Fruit fly (Drosophila melanogaster) whole organism, embryonic: ENCODE data around the gene HP5.

Experiments
- ATbp ChIP-seq: fragments of 200-800 bp; sonication (Bioruptor generic); optimal IDR thresholded peaks from 2 replicates; lab custom pipeline; 2017; ENCODE audit warnings: missing biosample characterization, mild to moderate bottlenecking, missing genetic modification characterization, missing genetic modification reagents
- CG10543 ChIP-seq: fragments of 200-800 bp; sonication (Bioruptor generic); optimal IDR thresholded peaks from 3 replicates; lab custom pipeline; 2017; ENCODE audit warnings: missing biosample characterization, mild to moderate bottlenecking, missing genetic modification characterization, moderate library complexity
- CG11504 ChIP-seq: fragments of 200-800 bp; sonication (Bioruptor generic); optimal IDR thresholded peaks from 3 replicates; lab custom pipeline; 2019; ENCODE audit warnings: missing biosample characterization, mild to moderate bottlenecking, missing genetic modification characterization, moderate library complexity
- CG12155 ChIP-seq: fragments of 200-800 bp; sonication (Bioruptor generic); optimal IDR thresholded peaks from 3 replicates; lab custom pipeline; 2016; ENCODE audit warnings: missing biosample characterization, missing genetic modification characterization
- CG1603 ChIP-seq: fragments of 200-800 bp; sonication (Bioruptor generic); optimal IDR thresholded peaks from 2 replicates; lab custom pipeline; 2019; ENCODE audit warnings: missing biosample characterization, mild to moderate bottlenecking, missing genetic modification characterization, moderate library complexity
- CG1647 ChIP-seq: fragments of 200-800 bp; sonication (Bioruptor generic); optimal IDR thresholded peaks from 3 replicates; lab custom pipeline; 2016; ENCODE audit warnings: missing biosample characterization, missing genetic modification characterization
- CG17359 ChIP-seq: fragments of 200-800 bp; sonication (Bioruptor generic); optimal IDR thresholded peaks from 3 replicates; lab custom pipeline; 2018; ENCODE audit warnings: missing biosample characterization, mild to moderate bottlenecking, missing genetic modification characterization, moderate library complexity
- CG2116 ChIP-seq: fragments of 200-800 bp; sonication (Bioruptor generic); optimal IDR thresholded peaks from 3 replicates; lab custom pipeline; 2018; ENCODE audit warnings: missing biosample characterization, mild to moderate bottlenecking, missing genetic modification characterization
- CG2199 ChIP-seq: fragments of 200-800 bp; sonication (Bioruptor generic); IDR thresholded peaks from 3 replicates; pipeline ENCODE4 v1.3.6; 2022; ENCODE audit warnings: missing biosample characterization, missing genetic modification characterization
- CG2202 ChIP-seq: fragments of 200-800 bp; sonication (Bioruptor generic); optimal IDR thresholded peaks from 2 replicates; lab custom pipeline; 2018; ENCODE audit warnings: missing biosample characterization, mild to moderate bottlenecking, missing genetic modification characterization
- CG33213 ChIP-seq: fragments of 200-800 bp; sonication (Bioruptor generic); optimal IDR thresholded peaks from 3 replicates; lab custom pipeline; 2016; ENCODE audit warnings: missing biosample characterization, missing genetic modification characterization
- CG4424 ChIP-seq: fragments of 200-800 bp; sonication (Bioruptor generic); optimal IDR thresholded peaks from 3 replicates; lab custom pipeline; 2016; ENCODE audit warnings: missing biosample characterization, missing genetic modification characterization
- CG7372 ChIP-seq: fragments of 200-800 bp; sonication (Bioruptor generic); IDR thresholded peaks from 2 replicates; pipeline ENCODE4 v1.3.6; 2022; ENCODE audit warnings: missing biosample characterization, missing genetic modification characterization
- CG8281 ChIP-seq: fragments of 200-800 bp; sonication (Bioruptor generic); optimal IDR thresholded peaks from 2 replicates; lab custom pipeline; 2018; ENCODE audit warnings: missing biosample characterization, mild to moderate bottlenecking, missing genetic modification characterization, moderate library complexity
- Camta ChIP-seq: fragments of 200-800 bp; sonication (Bioruptor generic); optimal IDR thresholded peaks from 2 replicates; lab custom pipeline; 2016; ENCODE audit warnings: missing biosample characterization, missing genetic modification characterization
- Deaf1 ChIP-seq: fragments of 200-800 bp; optimal IDR thresholded peaks from 3 replicates; lab custom pipeline; 2019; ENCODE audit warnings: missing biosample characterization, mild to moderate bottlenecking, missing genetic modification characterization, moderate library complexity
- Drgx ChIP-seq: fragments of 200-800 bp; sonication (Bioruptor generic); IDR thresholded peaks from 2 replicates; pipeline ENCODE4 v1.3.6; 2022; ENCODE audit warnings: missing biosample characterization, missing genetic modification characterization
- HLH4C ChIP-seq: fragments of 200-800 bp; sonication (Bioruptor generic); IDR thresholded peaks from 3 replicates; pipeline ENCODE4 v1.3.6; 2022; ENCODE audit warnings: missing biosample characterization, missing genetic modification characterization; ENCODE audit not compliant: partially characterized antibody
- Hr51 ChIP-seq, 2 experiments: fragments of 200-800 bp; sonication (Bioruptor generic); optimal IDR thresholded peaks; 2 replicates in 1 of 2; 3 replicates in 1 of 2; lab custom pipeline; 2016 to 2018; ENCODE audit warnings: missing biosample characterization in 2 of 2, missing genetic modification characterization in 2 of 2, mild to moderate bottlenecking in 1 of 2, moderate library complexity in 1 of 2
- Hr78 ChIP-seq, 2 experiments: fragments of 200-800 bp in 1 of 2; fragments of >200 bp in 1 of 2; sonication (Bioruptor generic) in 1 of 2; optimal IDR thresholded peaks; 2 replicates each; lab custom pipeline; 2017 to 2019; ENCODE audit warnings: missing biosample characterization in 2 of 2, missing genetic modification characterization in 2 of 2, mild to moderate bottlenecking in 1 of 2, moderate library complexity in 1 of 2
- Kr ChIP-seq: fragments of 200-800 bp; sonication (Bioruptor generic); optimal IDR thresholded peaks from 2 replicates; lab custom pipeline; 2017; ENCODE audit warnings: missing biosample characterization, mild to moderate bottlenecking, missing genetic modification characterization
- Lhr ChIP-seq: fragments of 200-800 bp; sonication (Bioruptor generic); optimal IDR thresholded peaks from 3 replicates; lab custom pipeline; 2017; ENCODE audit warnings: mild to moderate bottlenecking, missing biosample characterization, missing genetic modification reagents, missing genetic modification characterization
- Meics ChIP-seq: fragments of 200-800 bp; sonication (Bioruptor generic); optimal IDR thresholded peaks from 2 replicates; lab custom pipeline; 2017; ENCODE audit warnings: missing biosample characterization, mild to moderate bottlenecking, missing genetic modification characterization
- Mrtf ChIP-seq: fragments of 200-800 bp; sonication (Bioruptor generic); IDR thresholded peaks from 3 replicates; pipeline ENCODE4 v1.3.6; 2022; ENCODE audit warnings: missing biosample characterization, missing genetic modification characterization
- Oaz ChIP-seq: fragments of 200-800 bp; sonication (Bioruptor generic); IDR thresholded peaks from 2 replicates; pipeline ENCODE4 v1.3.6; 2022; ENCODE audit warnings: missing biosample characterization, missing genetic modification characterization
- Side ChIP-seq: fragments of 200-800 bp; sonication (Bioruptor generic); optimal IDR thresholded peaks from 2 replicates; lab custom pipeline; 2016; ENCODE audit warnings: missing biosample characterization, missing genetic modification characterization
- Sox102F ChIP-seq: fragments of 200-800 bp; sonication (Bioruptor generic); optimal IDR thresholded peaks from 2 replicates; lab custom pipeline; 2018; ENCODE audit warnings: missing biosample characterization, mild to moderate bottlenecking, missing genetic modification characterization, moderate library complexity
- az2 ChIP-seq: fragments of 200-800 bp; sonication (Bioruptor generic); optimal IDR thresholded peaks from 3 replicates; lab custom pipeline; 2016; ENCODE audit warnings: missing biosample characterization, missing genetic modification characterization
- bcd ChIP-seq: fragments of 200-800 bp; sonication (Bioruptor generic); optimal IDR thresholded peaks from 2 replicates; lab custom pipeline; 2017; ENCODE audit warnings: missing biosample characterization, mild to moderate bottlenecking, missing genetic modification characterization
- bowl ChIP-seq: fragments of 200-800 bp; sonication (Bioruptor generic); IDR thresholded peaks from 2 replicates; pipeline ENCODE4 v1.3.6; 2022; ENCODE audit warnings: missing biosample characterization, missing genetic modification characterization
- chinmo ChIP-seq: fragments of 200-800 bp; sonication (Bioruptor generic); IDR thresholded peaks from 4 replicates; pipeline ENCODE4 v1.3.6; 2022; ENCODE audit warnings: missing biosample characterization, missing genetic modification characterization; ENCODE audit not compliant: partially characterized antibody
- en ChIP-seq: fragments of 200-800 bp; sonication (Bioruptor generic); optimal IDR thresholded peaks from 2 replicates; lab custom pipeline; 2016; ENCODE audit warnings: missing biosample characterization, missing genetic modification characterization
- esg ChIP-seq: fragments of 200-800 bp; sonication (Bioruptor generic); conservative IDR thresholded peaks from 2 replicates; pipeline ENCODE4 v1.3.6; 2022; ENCODE audit warnings: missing biosample characterization, missing genetic modification characterization
- fd96Cb ChIP-seq: fragments of 200-800 bp; sonication (Bioruptor generic); optimal IDR thresholded peaks from 2 replicates; lab custom pipeline; 2018; ENCODE audit warnings: missing biosample characterization, mild to moderate bottlenecking, missing genetic modification characterization, moderate library complexity
- gro ChIP-seq: fragments of 200-800 bp; sonication (Bioruptor generic); optimal IDR thresholded peaks from 2 replicates; lab custom pipeline; 2016; ENCODE audit warnings: missing biosample characterization, missing genetic modification characterization
- hbn ChIP-seq: fragments of 200-800 bp; sonication (Bioruptor generic); IDR thresholded peaks from 2 replicates; pipeline ENCODE4 v1.3.6; 2022; ENCODE audit warnings: missing biosample characterization, missing genetic modification characterization; ENCODE audit not compliant: partially characterized antibody
- ind ChIP-seq: fragments of 200-800 bp; sonication (Bioruptor generic); optimal IDR thresholded peaks from 3 replicates; lab custom pipeline; 2016; ENCODE audit warnings: missing biosample characterization, missing genetic modification characterization
- lab ChIP-seq: fragments of 200-800 bp; sonication (Bioruptor generic); optimal IDR thresholded peaks from 3 replicates; lab custom pipeline; 2017; ENCODE audit warnings: missing biosample characterization, missing genetic modification characterization, mild to moderate bottlenecking, moderate library complexity, missing genetic modification reagents
- mirr ChIP-seq: fragments of 200-800 bp; sonication (Bioruptor generic); optimal IDR thresholded peaks from 3 replicates; lab custom pipeline; 2018; ENCODE audit warnings: missing biosample characterization, mild to moderate bottlenecking, missing genetic modification characterization
- mld ChIP-seq: fragments of 200-800 bp; sonication (Bioruptor generic); IDR thresholded peaks from 3 replicates; pipeline ENCODE4 v1.3.6; 2022; ENCODE audit warnings: missing biosample characterization, missing genetic modification characterization; ENCODE audit not compliant: partially characterized antibody
- nmo ChIP-seq: fragments of 200-800 bp; sonication (Bioruptor generic); optimal IDR thresholded peaks from 2 replicates; lab custom pipeline; 2018; ENCODE audit warnings: missing biosample characterization, mild to moderate bottlenecking, missing genetic modification characterization, moderate library complexity
- org-1 ChIP-seq: fragments of 200-800 bp; sonication (Bioruptor generic); optimal IDR thresholded peaks from 2 replicates; lab custom pipeline; 2017; ENCODE audit warnings: missing biosample characterization, missing genetic modification characterization
- p53 ChIP-seq: fragments of 200-800 bp; sonication (Bioruptor generic); optimal IDR thresholded peaks from 2 replicates; lab custom pipeline; 2016; ENCODE audit warnings: missing biosample characterization, missing genetic modification characterization
- pfk ChIP-seq: fragments of 200-800 bp; sonication (Bioruptor generic); optimal IDR thresholded peaks from 2 replicates; lab custom pipeline; 2018; ENCODE audit warnings: missing biosample characterization, mild to moderate bottlenecking, missing genetic modification characterization, moderate library complexity
- row ChIP-seq: fragments of 200-800 bp; sonication (Bioruptor generic); IDR thresholded peaks from 3 replicates; pipeline ENCODE4 v1.3.6; 2022; ENCODE audit warnings: missing biosample characterization, missing genetic modification characterization
- sens ChIP-seq: fragments of 200-800 bp; sonication (Bioruptor generic); peaks from one replicate; lab custom pipeline; 2016; ENCODE audit warnings: missing biosample characterization, missing genetic modification characterization
- slp2 ChIP-seq: fragments of 200-800 bp; sonication (Bioruptor generic); optimal IDR thresholded peaks from 2 replicates; lab custom pipeline; 2016; ENCODE audit warnings: missing biosample characterization, missing genetic modification characterization
- usp ChIP-seq: fragments of >200 bp; optimal IDR thresholded peaks from 2 replicates; lab custom pipeline; 2017; ENCODE audit warnings: missing biosample characterization, missing genetic modification characterization

HP5 gene

dm6 chrX:11441829-11442634 is 12.6 kb upstream of the HP5 start, which contains the start of gene Sk1 (continued):
- TF ChIP-seq Side (no peak), CG4424 (GFP tag; lab: Kevin White, UChicago) (no peak), CG1603 (no peak), ind (GFP tag; lab: Kevin White, UChicago) (peak; percentile 12), az2 (GFP tag; lab: Kevin White, UChicago) (no peak), Camta (no peak), nmo (GFP tag; lab: Kevin White, UChicago) (no peak), CG12155 (GFP tag; lab: Kevin White, UChicago) (no peak), CG10543 (GFP tag; lab: Kevin White, UChicago) (no peak), Drgx (0 out of 2 replicates have a peak, but pooled peaks have one; percentile 51), mld (no peak), hbn (GFP tag; lab: Robert Waterston, UW) (no peak), chinmo (GFP tag; lab: Robert Waterston, UW) (0 out of 4 replicates have a peak, but pooled peaks have one; percentile 33), Hr78 (GFP tag; optimal IDR thresholded peaks at IDR 0.05; lab: Kevin White, UChicago) (peak in 1 of 2 experiments; percentile 20), Deaf1 (tag; lab: Kevin White, UChicago) (peak; percentile 20), pfk (GFP tag; lab: Kevin White, UChicago) (no peak), bcd (GFP tag; lab: Kevin White, UChicago) (no peak), Sox102F (GFP tag; lab: Kevin White, UChicago) (peak; percentile 23), p53 (GFP tag; lab: Kevin White, UChicago) (no peak), Lhr (no peak), CG2202 (tag; lab: Kevin White, UChicago) (no peak), row (GFP tag; lab: Robert Waterston, UW) (peak; percentile 20; the same call in 1 of the 3 replicates), CG11504 (tag; lab: Kevin White, UChicago) (peak; percentile 17), Mrtf (GFP tag; lab: Robert Waterston, UW) (no peak), org-1 (GFP tag; lab: Kevin White, UChicago) (no peak), gro (GFP tag; lab: Kevin White, UChicago) (no peak), usp (GFP tag; lab: Kevin White, UChicago) (no peak), CG7372 (GFP tag; lab: Robert Waterston, UW) (0 out of 2 replicates have a peak, but pooled peaks have one; percentile 3), CG2199 (GFP tag; lab: Robert Waterston, UW) (0 out of 3 replicates have a peak, but pooled peaks have one; percentile 28), CG33213 (GFP tag; lab: Kevin White, UChicago) (no peak), Oaz (GFP tag; lab: Robert Waterston, UW) (no peak), CG17359 (tag; lab: Kevin White, UChicago) (no peak), esg (GFP tag; lab: Robert Waterston, UW) (no peak), bowl (GFP tag; lab: Robert Waterston, UW) (no peak), HLH4C (no peak), Kr (no peak), CG8281 (tag; lab: Kevin White, UChicago) (no peak), CG2116 (GFP tag; lab: Kevin White, UChicago) (no peak), sens (GFP tag; lab: Kevin White, UChicago) (peak; percentile 63), en (GFP tag; lab: Kevin White, UChicago) (no peak), Hr51 (GFP tag; optimal IDR thresholded peaks at IDR 0.05; lab: Kevin White, UChicago) (peak in 1 of 2 experiments; percentile 4), CG1647 (GFP tag; lab: Kevin White, UChicago) (no peak), lab (peak; percentile 21), mirr (GFP tag; lab: Kevin White, UChicago) (peak; percentile 84), ATbp (peak; percentile 86), Meics (GFP tag; lab: Kevin White, UChicago) (no peak), slp2 (GFP tag; lab: Kevin White, UChicago) (no peak), fd96Cb (tag; lab: Kevin White, UChicago) (no peak)
